Worm (Caenorhabditis elegans): ENCODE measurements around the gene F20C5.6.

The F20C5.6 gene

DNA sequence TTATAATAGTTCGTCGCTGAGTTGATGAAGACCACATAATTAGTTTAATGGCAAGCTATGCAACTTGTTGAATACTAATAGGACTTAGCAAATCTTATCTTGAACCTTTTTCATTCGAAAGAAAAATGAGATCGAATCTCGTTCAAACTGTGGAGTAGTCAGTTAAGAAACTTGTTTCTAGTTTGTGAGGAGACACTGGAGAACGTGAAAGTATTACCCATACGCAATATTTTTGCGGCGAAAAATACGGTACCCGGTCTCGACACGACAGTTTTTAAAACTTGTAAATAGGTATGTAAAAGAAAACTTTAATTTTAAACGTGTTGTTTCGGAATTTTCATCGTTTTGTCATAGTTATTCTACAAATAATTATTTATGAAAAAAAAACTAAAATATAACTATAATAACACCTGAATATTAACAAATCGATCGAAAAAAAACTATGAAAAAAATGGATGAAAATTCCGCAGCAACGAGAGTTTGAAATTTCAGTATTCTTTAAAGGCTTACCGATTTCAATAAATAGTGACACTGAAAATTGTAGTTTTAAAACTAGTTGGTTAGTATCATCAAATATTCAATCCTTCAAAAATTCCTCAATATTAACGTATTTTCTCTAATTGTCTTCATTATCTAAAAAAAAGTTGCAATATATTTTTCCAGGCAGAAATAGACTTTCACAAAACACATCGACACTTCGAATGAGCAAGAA lies 27.3 kb downstream of the F20C5.6 start, which contains the start of the genes F20C5.7 and parg-1:
TSS of gene F20C5.7 (minus strand) at position 101 of the 712 bp plus-strand sequence.
TSS of gene parg-1 (plus strand) at position 662 of the 712 bp plus-strand sequence.
- TF ChIP-seq snpc-4 (tag; optimal IDR thresholded peaks at IDR 0.05) (no peak), dmd-4 (tag; optimal IDR thresholded peaks at IDR 0.05) (no peak), nhr-10 (tag; optimal IDR thresholded peaks at IDR 0.05) (no peak), aly-2 (tag; optimal IDR thresholded peaks at IDR 0.05) (no peak), sma-3 (GFP tag; optimal IDR thresholded peaks at IDR 0.05) (no peak), elt-1 (tag; optimal IDR thresholded peaks at IDR 0.05) (no peak)

ce11 chrIV:8743654-8744332 lies 29.2 kb downstream of the F20C5.6 start, which contains the start of gene F21D5.7:
Gene F21D5.7, minus strand, starts transcription at chrIV:8743704.
- TF ChIP-seq unc-39 (tag; optimal IDR thresholded peaks at IDR 0.05): no peak
- no peak for TF ChIP-seq elt-1 (tag; optimal IDR thresholded peaks at IDR 0.05)
- TF ChIP-seq aly-2 (tag; optimal IDR thresholded peaks at IDR 0.05): no peak
- peak; percentile 46 for TF ChIP-seq nhr-129 (tag; optimal IDR thresholded peaks at IDR 0.05)
- peak; percentile 41 for TF ChIP-seq skn-1 (tag; optimal IDR thresholded peaks at IDR 0.05)
- no peak for TF ChIP-seq ceh-82 (tag; optimal IDR thresholded peaks at IDR 0.05)
- TF ChIP-seq ztf-1 (GFP tag; conservative IDR thresholded peaks at IDR 0.05): no peak
- no peak for TF ChIP-seq mbf-1 (tag; optimal IDR thresholded peaks at IDR 0.05)
- TF ChIP-seq blmp-1 (tag; optimal IDR thresholded peaks at IDR 0.05; ENCODE audit: insufficient read depth): peak; percentile 43
- no peak for TF ChIP-seq F13H6.1 (tag; optimal IDR thresholded peaks at IDR 0.05)
- TF ChIP-seq nhr-237 (tag; optimal IDR thresholded peaks at IDR 0.05): no peak
- peak; percentile 55 for TF ChIP-seq fos-1 (tag; optimal IDR thresholded peaks at IDR 0.05)
- TF ChIP-seq lin-39 (tag; optimal IDR thresholded peaks at IDR 0.05): no peak
- TF ChIP-seq alr-1 (tag; optimal IDR thresholded peaks at IDR 0.05): no peak
- TF ChIP-seq lin-13 (GFP tag; optimal IDR thresholded peaks at IDR 0.05): peak; percentile 67
- TF ChIP-seq nhr-10 (tag; optimal IDR thresholded peaks at IDR 0.05): no peak
- TF ChIP-seq Y55F3AM.14 (GFP tag; optimal IDR thresholded peaks at IDR 0.05): no peak
- TF ChIP-seq ztf-11 (tag; optimal IDR thresholded peaks at IDR 0.05): no peak
- TF ChIP-seq unc-55 (GFP tag; optimal IDR thresholded peaks at IDR 0.05): peak; percentile 85
- TF ChIP-seq egl-27 (tag; optimal IDR thresholded peaks at IDR 0.05): peak; percentile 11
- TF ChIP-seq elt-3 (tag; optimal IDR thresholded peaks at IDR 0.05): no peak
- no peak for TF ChIP-seq sma-3 (GFP tag; optimal IDR thresholded peaks at IDR 0.05)
- peak; percentile 89 for TF ChIP-seq gmeb-1 (tag; optimal IDR thresholded peaks at IDR 0.05)
- TF ChIP-seq ztf-4 (tag; optimal IDR thresholded peaks at IDR 0.05): peak; percentile 52
- TF ChIP-seq snpc-4 (tag; optimal IDR thresholded peaks at IDR 0.05): peak; percentile 31
- peak; percentile 35 for TF ChIP-seq nhr-6 (tag; optimal IDR thresholded peaks at IDR 0.05)
- TF ChIP-seq C34F6.9 (tag; optimal IDR thresholded peaks at IDR 0.05): peak; percentile 89
- no peak for TF ChIP-seq peb-1 (tag; optimal IDR thresholded peaks at IDR 0.05)
- TF ChIP-seq R02D3.7 (tag; optimal IDR thresholded peaks at IDR 0.05): no peak
- peak; percentile 55 for TF ChIP-seq lin-11 (tag; optimal IDR thresholded peaks at IDR 0.05)
- TF ChIP-seq crh-2 (tag; optimal IDR thresholded peaks at IDR 0.05): peak; percentile 91
- TF ChIP-seq lsy-2 (tag; optimal IDR thresholded peaks at IDR 0.05): peak; percentile 68 to 89
- peak; percentile 84 for TF ChIP-seq sma-9 (GFP tag; optimal IDR thresholded peaks at IDR 0.05)
- no peak for TF ChIP-seq sma-9 (tag; optimal IDR thresholded peaks at IDR 0.05)
- TF ChIP-seq nhr-12 (tag; optimal IDR thresholded peaks at IDR 0.05): no peak
- TF ChIP-seq mab-5 (tag; optimal IDR thresholded peaks at IDR 0.05): peak; percentile 31
- TF ChIP-seq dmd-4 (tag; optimal IDR thresholded peaks at IDR 0.05): peak; percentile 26
- peak; percentile 37 for TF ChIP-seq sem-4 (tag; optimal IDR thresholded peaks at IDR 0.05)
- TF ChIP-seq nhr-21 (tag; optimal IDR thresholded peaks at IDR 0.05): peak; percentile 70
- no peak for TF ChIP-seq nhr-23 (tag; optimal IDR thresholded peaks at IDR 0.05)
- no peak for TF ChIP-seq nhr-11 (tag; optimal IDR thresholded peaks at IDR 0.05)
- TF ChIP-seq nhr-25 (tag; optimal IDR thresholded peaks at IDR 0.05): no peak
- TF ChIP-seq mdl-1 (tag; optimal IDR thresholded peaks at IDR 0.05): peak in 1 of 2 experiments; percentile 31
- TF ChIP-seq nhr-77 (tag; optimal IDR thresholded peaks at IDR 0.05): no peak
- TF ChIP-seq ZK546.5 (tag; optimal IDR thresholded peaks at IDR 0.05): peak; percentile 3
- no peak for TF ChIP-seq ceh-16 (tag; optimal IDR thresholded peaks at IDR 0.05)
- no peak for TF ChIP-seq unc-62 (GFP tag; optimal IDR thresholded peaks at IDR 0.05)
- no peak for TF ChIP-seq zag-1 (tag; optimal IDR thresholded peaks at IDR 0.05)
- TF ChIP-seq ama-1 (optimal IDR thresholded peaks at IDR 0.05): no peak
